Worm (Caenorhabditis elegans) whole organism, L4/young adult: ENCODE results near the gene R11D1.2.

Source experiments
- W03F9.2 ChIP-seq: fragments of 150-350 bp; optimal IDR thresholded peaks from 2 replicates; lab custom pipeline; 2014; ENCODE audit warnings: missing biosample characterization, missing genetic modification characterization
- dao-5 ChIP-seq: sonication (generic microtip); optimal IDR thresholded peaks from 2 replicates; lab custom pipeline; 2016; ENCODE audit warnings: missing genotype, missing genetic modification characterization, moderate library complexity, missing compliant biosample characterization
- him-1 ChIP-seq: sonication (generic microtip); optimal IDR thresholded peaks from 2 replicates; lab custom pipeline; 2016; ENCODE audit warnings: missing genotype, missing genetic modification reagents, missing genetic modification characterization, missing compliant biosample characterization

R11D1.2 gene

ce11 chrV:12754839-12755238 is 46.4 kb downstream of the R11D1.2 start, which contains the start of gene gpa-13:
Gene gpa-13 (minus strand): TSS chrV:12754939.
- TF ChIP-seq him-1 = no peak
- TF ChIP-seq dao-5 (tag; lab: Kevin White, UChicago) = no peak
- no peak for TF ChIP-seq W03F9.2 (tag; lab: Kevin White, UChicago)

- TF ChIP-seq dao-5 (tag; lab: Kevin White, UChicago) = no peak
- TF ChIP-seq him-1 = no peak
- TF ChIP-seq W03F9.2 (tag; lab: Kevin White, UChicago) = no peak
These were observed 51.3 kb downstream of the R11D1.2 start, which contains the start of gene papl-1 for ce11 chrV:12759660-12760059. Gene papl-1 (minus strand): TSS chrV:12759760.
